Fruit fly (Drosophila melanogaster): ENCODE results near the gene dpp.

Gene dpp

DNA sequence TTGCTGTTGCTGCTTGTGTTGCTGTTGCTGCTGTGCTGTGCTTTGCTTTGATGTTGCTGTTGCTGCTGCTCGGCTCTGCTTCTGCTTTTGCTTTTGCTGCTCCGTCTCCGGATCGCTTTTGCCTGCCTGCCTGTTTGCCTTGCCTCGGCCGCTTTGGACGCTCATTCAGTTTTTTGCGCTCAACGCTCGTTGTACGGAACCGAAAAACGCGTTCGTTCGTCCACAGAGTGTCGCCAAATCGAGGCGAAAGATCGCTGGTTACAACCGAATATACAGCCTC is at the start of gene dpp:
dpp (plus strand) TSS at position 164 of the 280 bp plus-strand sequence.
- TF ChIP-seq CG8478 (optimal IDR thresholded peaks at IDR 0.05) (no peak), psq (optimal IDR thresholded peaks at IDR 0.05) (no peak), EcR (GFP tag; optimal IDR thresholded peaks at IDR 0.05) (no peak), pan (optimal IDR thresholded peaks at IDR 0.05) (no peak), usp (GFP tag; optimal IDR thresholded peaks at IDR 0.05) (no peak), Dll (optimal IDR thresholded peaks at IDR 0.05) (no peak)

DNA sequence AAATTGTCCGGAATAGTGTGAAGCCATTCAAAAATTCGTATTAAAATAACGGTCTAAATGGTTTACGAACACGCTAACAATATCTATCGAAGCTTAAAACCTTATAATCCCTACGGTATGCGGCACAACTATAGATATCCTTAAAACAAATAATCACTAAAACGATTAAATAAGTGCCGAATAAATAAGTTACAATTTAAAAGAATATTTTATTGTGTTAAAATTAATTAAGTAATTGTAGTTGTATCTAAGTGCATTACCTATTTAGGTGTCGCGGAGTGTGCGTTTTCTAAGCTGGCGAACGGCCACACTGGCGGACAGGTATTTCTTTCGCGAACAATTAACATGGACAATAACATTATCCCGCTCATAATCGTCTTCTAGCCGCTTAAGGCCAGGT is 47.4 kb upstream of the dpp start, which contains the start of gene Eogt:
Eogt (plus strand) TSS at position 293 of the 400 bp plus-strand sequence.
- no peak for TF ChIP-seq EcR (GFP tag; optimal IDR thresholded peaks at IDR 0.05)
- TF ChIP-seq CG8478 (optimal IDR thresholded peaks at IDR 0.05): no peak
- TF ChIP-seq psq (optimal IDR thresholded peaks at IDR 0.05): no peak
- no peak for TF ChIP-seq pan (optimal IDR thresholded peaks at IDR 0.05)
- no peak for TF ChIP-seq Dll (optimal IDR thresholded peaks at IDR 0.05)
- TF ChIP-seq usp (GFP tag; optimal IDR thresholded peaks at IDR 0.05): no peak

DNA sequence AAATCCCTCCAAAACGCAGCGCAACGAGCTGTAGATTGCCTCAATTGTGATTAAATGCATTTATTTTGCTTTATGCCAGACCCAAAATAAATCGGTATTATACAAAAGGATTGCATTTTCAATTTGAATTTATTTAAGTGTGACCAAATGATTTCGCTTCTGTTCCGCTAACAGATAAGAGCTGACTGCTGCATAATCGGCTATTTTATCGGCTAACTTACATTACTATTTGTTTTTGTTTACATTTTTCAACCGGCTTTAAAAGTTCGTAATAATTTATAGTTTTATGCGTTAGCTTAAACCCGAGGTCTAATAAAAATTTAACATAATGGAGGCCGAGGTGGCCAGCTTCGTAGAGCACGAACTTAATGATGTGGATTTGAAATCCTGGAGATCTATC is 45.2 kb upstream of the dpp start, which contains the start of gene PIG-Wa:
PIG-Wa (plus strand) TSS at position 232 of the 400 bp plus-strand sequence.
- TF ChIP-seq psq (optimal IDR thresholded peaks at IDR 0.05) (no peak), usp (GFP tag; optimal IDR thresholded peaks at IDR 0.05) (no peak), CG8478 (optimal IDR thresholded peaks at IDR 0.05) (no peak), Dll (optimal IDR thresholded peaks at IDR 0.05) (no peak), EcR (GFP tag; optimal IDR thresholded peaks at IDR 0.05) (no peak), pan (optimal IDR thresholded peaks at IDR 0.05) (no peak)

DNA sequence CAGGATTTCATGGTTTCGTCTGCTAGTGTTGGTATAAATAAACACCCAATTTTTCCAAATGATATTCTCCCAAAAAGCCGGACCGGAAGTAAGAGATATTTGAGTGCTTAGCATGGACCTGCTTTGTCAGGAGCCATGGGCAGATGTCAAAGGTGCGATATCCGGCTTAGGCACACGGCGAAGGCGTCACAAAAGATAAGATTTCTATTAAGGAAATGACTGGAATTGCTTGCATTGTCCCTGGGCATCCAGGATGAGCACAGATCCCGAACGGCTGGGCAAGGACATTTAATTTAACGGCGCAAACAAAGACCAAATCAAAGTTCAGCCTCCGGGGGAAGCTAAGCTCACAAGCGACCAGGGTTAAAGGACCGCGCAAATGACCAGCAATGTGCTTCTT is 42.5 kb upstream of the dpp start, which contains the start of gene CG3557:
CG3557 (minus strand) TSS at position 101 of the 400 bp plus-strand sequence.
- TF ChIP-seq psq (optimal IDR thresholded peaks at IDR 0.05): no peak
- TF ChIP-seq EcR (GFP tag; optimal IDR thresholded peaks at IDR 0.05): no peak
- no peak for TF ChIP-seq Dll (optimal IDR thresholded peaks at IDR 0.05)
- TF ChIP-seq usp (GFP tag; optimal IDR thresholded peaks at IDR 0.05): no peak
- TF ChIP-seq pan (optimal IDR thresholded peaks at IDR 0.05): no peak
- TF ChIP-seq CG8478 (optimal IDR thresholded peaks at IDR 0.05): no peak

DNA sequence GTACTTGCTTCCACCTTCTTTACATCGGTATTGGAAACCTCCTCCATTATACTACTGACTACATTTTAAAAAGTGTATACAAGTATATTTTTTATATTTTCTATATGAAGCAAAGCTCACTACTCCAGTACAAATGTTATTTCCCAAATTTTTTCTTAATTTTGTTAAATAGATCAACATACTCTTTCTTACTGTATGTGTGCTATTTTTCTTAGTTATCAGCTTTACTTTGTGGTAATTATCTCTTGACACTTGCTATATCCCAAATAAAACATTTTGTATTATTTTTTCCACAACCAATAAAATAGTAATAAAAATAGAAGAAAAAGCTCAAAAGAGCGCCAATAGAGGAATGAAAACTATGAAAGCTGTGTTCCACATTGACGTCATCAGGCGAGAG is 37.6 kb upstream of the dpp start, which contains the start of gene CG43750:
CG43750 (minus strand) TSS at position 101 of the 400 bp plus-strand sequence.
- TF ChIP-seq EcR (GFP tag; optimal IDR thresholded peaks at IDR 0.05) (no peak), usp (GFP tag; optimal IDR thresholded peaks at IDR 0.05) (no peak), psq (optimal IDR thresholded peaks at IDR 0.05) (no peak)

DNA sequence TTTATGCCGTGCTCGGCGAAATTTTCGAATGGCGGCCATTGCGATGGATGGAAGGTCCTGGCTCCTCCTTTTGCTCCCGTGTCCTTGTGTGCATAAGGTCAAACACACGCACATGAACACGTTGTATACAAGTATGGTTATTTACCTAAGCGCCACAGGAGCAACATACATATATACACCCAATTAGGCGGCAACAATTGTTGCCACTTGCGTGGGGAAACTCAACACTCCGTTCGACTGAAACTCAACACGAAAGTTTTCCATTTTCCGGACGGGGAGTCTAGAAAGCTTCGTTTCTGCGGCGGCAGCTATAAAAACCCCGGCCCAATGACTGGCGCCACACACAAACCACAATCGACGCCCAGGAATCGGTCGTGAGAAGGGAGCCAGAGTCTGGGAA is 36.9 kb upstream of the dpp start, which contains the start of gene CG46448:
CG46448 (plus strand) TSS at position 340 of the 400 bp plus-strand sequence.
- TF ChIP-seq usp (GFP tag; optimal IDR thresholded peaks at IDR 0.05): no peak
- no peak for TF ChIP-seq EcR (GFP tag; optimal IDR thresholded peaks at IDR 0.05)

DNA sequence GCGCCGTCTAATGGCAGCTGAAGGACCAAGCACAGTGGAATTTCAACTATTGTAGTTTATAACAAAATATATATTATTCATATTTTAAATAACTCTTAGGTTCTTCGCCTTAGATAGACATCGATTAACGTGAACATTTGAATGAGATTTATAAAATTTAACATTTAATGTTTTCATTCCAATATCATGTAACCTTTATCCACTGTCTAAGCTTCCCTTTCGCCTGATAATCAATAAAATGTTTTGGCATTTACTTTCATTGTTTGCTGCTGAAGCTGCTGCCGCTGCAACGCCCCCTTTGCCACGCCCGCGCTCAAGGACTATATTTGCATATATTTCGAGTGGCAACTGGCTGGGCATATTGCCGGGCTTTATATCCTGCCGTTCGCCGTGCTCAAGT is 33.3 kb upstream of the dpp start:
- TF ChIP-seq pan (optimal IDR thresholded peaks at IDR 0.05) (no peak), EcR (GFP tag; optimal IDR thresholded peaks at IDR 0.05) (no peak), CG8478 (optimal IDR thresholded peaks at IDR 0.05) (no peak), psq (optimal IDR thresholded peaks at IDR 0.05) (no peak), Dll (optimal IDR thresholded peaks at IDR 0.05) (no peak), usp (GFP tag; optimal IDR thresholded peaks at IDR 0.05) (no peak)

DNA sequence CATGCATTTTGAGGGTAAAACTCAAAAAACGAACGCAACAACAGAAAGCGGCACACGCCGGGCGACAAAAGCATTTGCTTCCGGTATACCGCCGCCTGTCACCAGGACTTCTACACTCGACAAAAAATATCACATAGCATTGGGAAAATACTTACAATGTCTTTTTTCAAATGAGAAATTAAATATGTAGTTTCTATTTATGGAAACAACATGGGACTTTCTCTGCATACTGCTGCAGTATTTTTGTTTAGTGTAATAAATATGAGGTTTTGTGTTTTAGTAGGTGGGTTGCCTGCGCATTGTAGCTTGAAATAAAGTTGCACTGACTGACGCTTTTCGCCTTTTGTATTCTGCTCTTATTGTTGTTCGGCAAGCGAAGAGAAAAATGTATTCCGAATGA is 31.1 kb upstream of the dpp start:
- TF ChIP-seq CG8478 (optimal IDR thresholded peaks at IDR 0.05): no peak
- TF ChIP-seq pan (optimal IDR thresholded peaks at IDR 0.05): no peak
- TF ChIP-seq Dll (optimal IDR thresholded peaks at IDR 0.05): no peak
- no peak for TF ChIP-seq EcR (GFP tag; optimal IDR thresholded peaks at IDR 0.05)
- TF ChIP-seq psq (optimal IDR thresholded peaks at IDR 0.05): no peak
- TF ChIP-seq usp (GFP tag; optimal IDR thresholded peaks at IDR 0.05): no peak

DNA sequence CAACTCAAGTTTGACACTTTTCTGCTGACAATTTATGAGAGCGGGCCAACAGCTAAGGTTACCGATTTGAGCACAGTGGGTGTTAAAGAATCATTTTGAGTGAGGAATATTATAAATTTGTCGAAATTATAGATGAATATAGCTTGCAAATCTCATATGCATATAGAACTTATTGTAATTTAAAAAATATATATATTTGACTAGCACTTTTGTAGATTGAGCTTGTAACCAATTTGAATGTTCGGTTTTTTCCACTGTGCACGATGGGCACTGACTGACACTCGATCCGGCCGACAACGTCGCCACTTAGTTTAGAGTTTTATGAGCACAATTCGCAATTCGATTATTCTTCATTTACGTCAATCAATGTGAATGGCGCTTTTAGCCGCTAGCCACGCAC is 29.7 kb upstream of the dpp start:
- TF ChIP-seq EcR (GFP tag; optimal IDR thresholded peaks at IDR 0.05) (no peak), CG8478 (optimal IDR thresholded peaks at IDR 0.05) (no peak), usp (GFP tag; optimal IDR thresholded peaks at IDR 0.05) (no peak), psq (optimal IDR thresholded peaks at IDR 0.05) (no peak), Dll (optimal IDR thresholded peaks at IDR 0.05) (no peak), pan (optimal IDR thresholded peaks at IDR 0.05) (no peak)

DNA sequence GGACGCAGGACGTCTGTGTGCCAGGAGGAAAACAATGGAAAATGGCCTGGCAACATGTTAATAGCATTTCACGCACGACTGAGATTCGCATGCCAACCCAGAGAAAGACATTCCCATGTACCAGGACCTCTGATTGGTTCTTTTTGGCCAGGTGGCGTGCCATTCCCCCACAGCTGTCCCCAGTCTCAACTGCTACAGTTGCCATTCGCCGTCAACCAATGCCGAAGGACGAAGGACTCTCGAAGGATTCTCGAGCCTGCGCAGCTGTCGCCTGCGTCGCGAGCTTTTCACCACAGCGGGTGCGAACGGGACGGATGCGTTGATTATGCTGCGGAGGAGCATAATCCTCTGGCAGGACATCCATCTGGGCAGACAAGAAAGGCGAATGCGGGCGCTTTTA is 28.3 kb upstream of the dpp start, which contains the start of gene VGlut:
VGlut (plus strand) TSS at position 399 of the 400 bp plus-strand sequence.
- TF ChIP-seq psq (optimal IDR thresholded peaks at IDR 0.05): no peak

DNA sequence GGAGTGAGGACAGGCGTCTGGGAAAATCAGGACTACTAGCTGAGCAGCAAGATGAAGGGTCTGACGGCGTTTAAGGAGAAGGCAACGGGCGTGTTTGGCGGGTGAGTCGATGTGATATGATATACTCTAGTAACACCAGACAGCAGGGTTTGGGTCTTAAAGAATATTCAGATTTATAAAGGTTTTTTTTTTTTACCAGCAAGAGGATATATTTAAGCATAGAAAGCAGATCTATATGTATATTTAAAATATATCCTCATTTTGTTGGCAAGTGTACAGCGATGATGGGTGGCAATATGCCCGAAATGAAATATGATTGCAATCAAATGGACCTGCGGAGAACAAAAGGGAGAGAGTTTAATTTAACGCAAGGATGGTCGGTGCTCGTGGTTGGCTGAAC is 26.0 kb upstream of the dpp start:
- TF ChIP-seq usp (GFP tag; optimal IDR thresholded peaks at IDR 0.05): no peak
- TF ChIP-seq psq (optimal IDR thresholded peaks at IDR 0.05): no peak
- TF ChIP-seq pan (optimal IDR thresholded peaks at IDR 0.05): no peak
- no peak for TF ChIP-seq EcR (GFP tag; optimal IDR thresholded peaks at IDR 0.05)
- TF ChIP-seq Dll (optimal IDR thresholded peaks at IDR 0.05): no peak
- TF ChIP-seq CG8478 (optimal IDR thresholded peaks at IDR 0.05): no peak

DNA sequence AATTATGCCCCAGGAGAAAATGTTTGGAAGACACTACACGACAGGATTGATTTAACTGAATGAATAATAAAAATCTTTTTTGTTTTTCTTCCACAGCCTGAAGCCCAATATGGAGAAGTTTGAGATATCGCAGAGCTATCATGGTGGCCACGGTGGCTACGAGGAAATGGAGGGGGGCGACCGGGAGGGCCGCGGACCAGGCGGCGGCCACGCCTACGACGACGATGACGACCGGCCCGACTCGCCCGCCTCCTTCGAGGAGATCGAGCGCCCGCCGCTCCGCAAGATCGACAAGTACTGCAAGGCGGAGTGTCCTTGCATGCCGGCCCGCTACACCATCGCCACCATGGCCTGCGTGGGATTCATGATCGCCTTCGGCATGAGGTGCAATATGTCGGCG is 23.5 kb upstream of the dpp start:
- no peak for TF ChIP-seq pan (optimal IDR thresholded peaks at IDR 0.05)
- no peak for TF ChIP-seq CG8478 (optimal IDR thresholded peaks at IDR 0.05)
- TF ChIP-seq EcR (GFP tag; optimal IDR thresholded peaks at IDR 0.05): no peak
- TF ChIP-seq psq (optimal IDR thresholded peaks at IDR 0.05): no peak
- TF ChIP-seq Dll (optimal IDR thresholded peaks at IDR 0.05): no peak
- TF ChIP-seq usp (GFP tag; optimal IDR thresholded peaks at IDR 0.05): no peak

DNA sequence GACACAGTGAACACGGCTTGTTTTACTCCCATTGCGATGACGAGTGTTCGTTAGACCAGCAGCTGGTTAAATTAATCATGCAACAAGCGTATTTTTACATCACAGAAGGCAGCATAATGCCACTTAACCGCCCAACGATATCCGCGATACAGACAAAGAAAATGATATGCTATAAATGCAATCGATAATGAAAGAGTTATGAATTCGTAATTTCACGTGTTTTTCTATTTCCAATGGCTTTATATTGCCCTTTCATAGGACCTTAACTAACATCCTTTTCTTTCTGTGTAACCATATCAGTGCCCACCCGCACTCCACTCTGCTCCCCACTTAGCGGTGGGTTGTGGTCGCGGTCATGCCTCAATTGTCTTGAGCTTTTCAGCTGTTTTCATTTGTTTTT is 15.1 kb upstream of the dpp start:
- TF ChIP-seq pan (optimal IDR thresholded peaks at IDR 0.05): no peak
- no peak for TF ChIP-seq Dll (optimal IDR thresholded peaks at IDR 0.05)
- TF ChIP-seq CG8478 (optimal IDR thresholded peaks at IDR 0.05): no peak
- no peak for TF ChIP-seq psq (optimal IDR thresholded peaks at IDR 0.05)
- TF ChIP-seq EcR (GFP tag; optimal IDR thresholded peaks at IDR 0.05): no peak
- no peak for TF ChIP-seq usp (GFP tag; optimal IDR thresholded peaks at IDR 0.05)
